Fruit fly (Drosophila melanogaster): ENCODE measurements around the gene CG34028.

DNA sequence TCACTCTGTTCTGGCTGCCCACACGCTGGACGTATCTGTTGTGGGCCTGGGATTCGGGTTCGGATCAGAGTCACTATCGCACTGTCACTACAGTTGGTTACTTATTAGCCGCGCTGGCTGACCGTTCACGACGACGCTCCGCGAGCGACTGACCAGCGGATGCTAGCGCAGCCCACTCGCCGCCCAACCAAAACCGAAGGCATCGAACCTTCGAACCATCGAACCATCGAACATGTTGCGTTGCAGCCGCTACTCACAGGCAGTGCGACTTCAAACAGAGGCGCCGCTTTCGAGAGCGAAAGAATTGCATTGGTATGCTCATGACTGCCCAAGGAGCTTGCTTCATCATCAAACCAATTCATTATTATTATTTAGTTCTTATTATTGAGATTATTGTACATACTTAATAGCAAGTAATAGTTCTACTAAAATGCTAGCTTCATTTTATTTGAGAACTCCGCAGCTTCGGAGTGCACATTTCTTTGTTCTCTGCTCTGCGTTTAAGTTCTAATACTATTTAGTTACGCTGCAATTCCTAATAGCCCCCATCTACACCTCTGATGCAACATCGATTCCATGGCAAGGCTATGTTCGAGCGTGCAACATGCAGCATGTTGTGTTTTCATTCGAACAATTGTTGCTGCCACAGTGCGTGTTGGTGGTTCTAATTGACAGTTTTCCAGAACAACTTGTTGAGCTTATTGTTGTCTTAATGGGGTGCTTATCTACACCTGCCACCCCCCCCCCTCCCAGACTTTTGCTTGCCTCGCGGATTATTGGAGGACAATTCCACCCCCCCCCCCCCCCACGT, 11.1 kb upstream of the CG34028 start, which contains the start of gene mgl:
- peak; percentile 87 to 89 for TF ChIP-seq ss (GFP tag; optimal IDR thresholded peaks at IDR 0.05)
- peak; percentile 97 for TF ChIP-seq CG10631 (GFP tag; optimal IDR thresholded peaks at IDR 0.05)
- peak; percentile 96 for TF ChIP-seq CG15336 (GFP tag; IDR thresholded peaks at IDR 0.05)
- TF ChIP-seq Sox14 (GFP tag; optimal IDR thresholded peaks at IDR 0.05) = peak; percentile 93
- TF ChIP-seq Sox102F (GFP tag; optimal IDR thresholded peaks at IDR 0.05) = peak; percentile 82
- peak; percentile 65 for TF ChIP-seq Blimp-1 (GFP tag; optimal IDR thresholded peaks at IDR 0.05)
- TF ChIP-seq esn (GFP tag; optimal IDR thresholded peaks at IDR 0.05) = peak; percentile 91
- peak; percentile 94 for TF ChIP-seq CG3919 (GFP tag; optimal IDR thresholded peaks at IDR 0.05)
- TF ChIP-seq pdm3 (GFP tag; optimal IDR thresholded peaks at IDR 0.05) = peak; percentile 96
- TF ChIP-seq Hr4 (GFP tag; optimal IDR thresholded peaks at IDR 0.05) = peak; percentile 98
- peak; percentile 95 for TF ChIP-seq CG10669 (GFP tag; optimal IDR thresholded peaks at IDR 0.05)
- TF ChIP-seq Eip75B (GFP tag; optimal IDR thresholded peaks at IDR 0.05) = peak; percentile 94
- TF ChIP-seq CG6276 (GFP tag; optimal IDR thresholded peaks at IDR 0.05) = peak; percentile 98
